Fruit fly (Drosophila melanogaster) whole organism, prepupa: ENCODE data around the gene Cda4.

Source experiments
- Blimp-1 ChIP-seq: fragments of 200-800 bp; sonication (Bioruptor generic); optimal IDR thresholded peaks from 3 replicates; lab custom pipeline; 2017; ENCODE audit warnings: missing biosample characterization, missing genetic modification characterization, mild to moderate bottlenecking, moderate library complexity, missing genetic modification reagents
- CG8319 ChIP-seq: fragments of 200-800 bp; sonication (Bioruptor generic); optimal IDR thresholded peaks from 3 replicates; lab custom pipeline; 2016; ENCODE audit warnings: missing biosample characterization, missing genetic modification characterization
- Eip93F ChIP-seq: fragments of 200-800 bp; sonication (Bioruptor generic); optimal IDR thresholded peaks from 2 replicates; lab custom pipeline; 2016; ENCODE audit warnings: missing biosample characterization, mild to moderate bottlenecking, missing genetic modification characterization
- Sox14 ChIP-seq: fragments of 200-800 bp; sonication (Bioruptor generic); optimal IDR thresholded peaks from 3 replicates; lab custom pipeline; 2016; ENCODE audit warnings: missing biosample characterization, missing genetic modification characterization
- fd59A ChIP-seq: fragments of 200-800 bp; sonication (Bioruptor generic); optimal IDR thresholded peaks from 2 replicates; lab custom pipeline; 2017; ENCODE audit warnings: missing biosample characterization, mild to moderate bottlenecking, missing genetic modification characterization, missing genetic modification reagents

- TF ChIP-seq CG8319 (GFP tag; lab: Kevin White, UChicago) (no peak), Eip93F (GFP tag; lab: Kevin White, UChicago) (no peak), Blimp-1 (GFP tag; lab: Kevin White, UChicago) (no peak), Sox14 (GFP tag; lab: Kevin White, UChicago) (no peak), fd59A (no peak)
Observed at dm6 chrX:22582909-22583308, 49.6 kb downstream of the Cda4 start.
